Worm (Caenorhabditis elegans) whole organism, L4/young adult: ENCODE data around the gene lgc-31.

ENCODE experiments used
- W03F9.2 ChIP-seq: fragments of 150-350 bp; optimal IDR thresholded peaks from 2 replicates; lab custom pipeline; 2014; ENCODE audit warnings: missing biosample characterization, missing genetic modification characterization
- him-1 ChIP-seq: sonication (generic microtip); optimal IDR thresholded peaks from 2 replicates; lab custom pipeline; 2016; ENCODE audit warnings: missing genotype, missing genetic modification reagents, missing genetic modification characterization, missing compliant biosample characterization

DNA sequence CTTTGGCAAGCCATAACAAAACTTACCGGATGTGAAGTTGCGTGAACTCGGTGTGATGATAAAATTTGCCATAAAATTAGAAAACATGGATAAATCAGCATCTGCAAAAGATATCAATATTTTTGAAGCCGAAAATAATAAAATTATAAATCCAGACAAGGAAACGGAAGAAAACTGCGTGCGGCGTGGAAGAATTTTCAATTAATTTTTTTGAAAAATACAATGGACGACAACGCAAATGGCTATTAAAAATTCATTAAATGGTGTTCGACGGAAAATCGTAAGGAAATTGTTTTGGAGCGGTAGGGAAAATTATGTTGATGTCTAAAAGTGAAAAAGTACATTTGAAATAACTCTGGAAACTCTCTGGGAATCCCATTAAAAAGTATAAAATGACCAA, 37.2 kb upstream of the lgc-31 start, which contains the start of gene acr-18:
- TF ChIP-seq W03F9.2 (tag; lab: Kevin White, UChicago) (no peak), him-1 (tag; lab: Kevin White, UChicago) (no peak)
